Worm (Caenorhabditis elegans): ENCODE results near the gene C25G6.3.

The C25G6.3 gene

DNA sequence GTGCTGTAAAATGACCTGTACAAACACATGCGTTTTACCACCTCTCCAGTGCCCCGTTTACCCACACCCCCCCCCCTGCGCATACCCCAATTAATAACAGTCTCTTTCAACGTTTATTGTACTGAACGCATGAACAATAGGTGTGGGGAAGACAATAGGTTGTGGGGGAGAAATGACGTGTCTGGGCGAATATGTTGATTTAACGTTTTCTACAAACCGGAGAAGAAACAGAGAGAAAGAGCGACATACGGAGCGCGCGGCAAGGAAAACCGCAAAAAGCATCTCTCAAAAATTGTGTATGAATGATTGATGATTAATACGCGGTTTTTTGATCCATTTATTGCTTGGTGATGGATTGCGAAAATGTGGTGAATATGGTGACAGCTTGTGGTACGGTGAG is 14.9 kb downstream of the C25G6.3 start:
- TF ChIP-seq pha-4 (tag; optimal IDR thresholded peaks at IDR 0.05) (peak; percentile 54), pqm-1 (tag; optimal IDR thresholded peaks at IDR 0.05) (no peak)

DNA sequence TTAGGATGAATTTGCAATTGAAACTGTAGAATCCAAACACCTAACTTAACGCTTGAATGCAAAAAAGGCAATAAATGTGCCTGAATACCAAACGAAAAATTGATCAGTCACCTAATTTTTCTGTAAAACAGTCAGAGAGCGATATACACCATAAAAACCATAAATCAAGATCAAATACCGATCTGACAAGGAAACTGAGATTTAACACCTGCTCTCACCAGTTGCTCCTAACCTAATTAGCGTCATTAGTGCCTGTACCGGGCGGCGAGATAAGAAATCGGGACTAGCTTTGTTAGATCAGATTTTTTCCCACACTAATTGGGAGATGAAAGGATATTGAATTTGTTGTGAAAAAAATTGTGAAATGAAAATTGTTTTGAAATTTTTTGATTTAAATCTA is 15.6 kb downstream of the C25G6.3 start:
- TF ChIP-seq tbx-2 (tag; optimal IDR thresholded peaks at IDR 0.05) (no peak), nhr-76 (tag; optimal IDR thresholded peaks at IDR 0.05) (no peak), ztf-4 (tag; optimal IDR thresholded peaks at IDR 0.05) (no peak), lin-39 (tag; optimal IDR thresholded peaks at IDR 0.05) (no peak), jun-1 (tag; optimal IDR thresholded peaks at IDR 0.05) (no peak), eor-1 (tag; optimal IDR thresholded peaks at IDR 0.05) (no peak), mml-1 (tag; optimal IDR thresholded peaks at IDR 0.05) (no peak), R02D3.7 (tag; optimal IDR thresholded peaks at IDR 0.05) (no peak), nfya-1 (tag; optimal IDR thresholded peaks at IDR 0.05; ENCODE audit: insufficient read depth) (no peak), elt-1 (tag; optimal IDR thresholded peaks at IDR 0.05) (no peak), aly-2 (tag; optimal IDR thresholded peaks at IDR 0.05) (no peak), ztf-11 (tag; optimal IDR thresholded peaks at IDR 0.05) (no peak)

DNA sequence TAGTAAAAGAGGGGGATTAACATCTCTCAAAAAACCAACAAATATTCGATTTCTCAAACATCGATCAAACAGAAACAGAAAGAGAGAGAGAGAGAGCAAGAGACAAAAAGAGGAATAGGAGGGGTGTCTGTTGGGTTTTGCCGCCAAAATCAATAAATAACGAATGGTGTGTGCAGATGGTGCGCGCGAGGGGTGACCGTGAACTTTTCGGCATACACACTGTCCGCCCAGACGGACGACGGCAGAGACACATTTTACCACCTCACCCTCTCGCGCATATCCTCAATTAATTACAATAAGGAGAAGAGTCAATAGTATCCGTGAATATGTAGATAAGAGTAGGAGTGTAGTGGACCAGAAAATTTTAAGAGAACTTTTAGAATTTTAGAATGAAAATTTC is 16.3 kb downstream of the C25G6.3 start:
- no peak for TF ChIP-seq ceh-82 (tag; optimal IDR thresholded peaks at IDR 0.05)
- TF ChIP-seq egl-5 (tag; optimal IDR thresholded peaks at IDR 0.05) = no peak
- peak; percentile 67 for TF ChIP-seq pha-4 (tag; optimal IDR thresholded peaks at IDR 0.05)
- no peak for TF ChIP-seq egl-27 (tag; optimal IDR thresholded peaks at IDR 0.05)
- no peak for TF ChIP-seq mml-1 (tag; optimal IDR thresholded peaks at IDR 0.05)

DNA sequence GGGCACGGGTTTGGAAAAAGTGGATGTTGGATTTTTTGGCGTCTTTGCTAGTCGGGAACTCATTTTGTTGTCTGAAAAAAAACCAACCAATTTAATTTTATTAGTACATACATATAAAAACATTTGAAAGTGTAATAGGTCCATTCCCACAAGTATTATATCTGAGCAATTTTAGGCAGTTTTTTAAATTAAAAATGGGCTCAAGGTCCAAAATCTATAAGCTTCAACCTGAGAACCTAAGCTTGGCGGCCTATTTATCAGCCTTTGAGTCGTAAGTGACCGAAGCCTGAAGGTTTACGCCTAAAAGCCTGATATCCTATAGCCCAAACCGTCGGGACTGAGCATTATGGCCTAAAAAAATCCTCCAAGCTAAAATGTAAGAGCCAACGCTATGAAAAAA is 20.2 kb downstream of the C25G6.3 start:
- TF ChIP-seq elt-2 (tag; optimal IDR thresholded peaks at IDR 0.05) (no peak), ZK546.5 (tag; optimal IDR thresholded peaks at IDR 0.05) (no peak), lin-15B (tag; optimal IDR thresholded peaks at IDR 0.05) (no peak), daf-12 (tag; optimal IDR thresholded peaks at IDR 0.05) (no peak), tbx-2 (tag; optimal IDR thresholded peaks at IDR 0.05) (no peak), nhr-28 (tag; optimal IDR thresholded peaks at IDR 0.05) (no peak), mdl-1 (tag; optimal IDR thresholded peaks at IDR 0.05) (no peak), fkh-2 (tag; optimal IDR thresholded peaks at IDR 0.05) (no peak), nhr-25 (tag; optimal IDR thresholded peaks at IDR 0.05) (no peak), nhr-12 (tag; optimal IDR thresholded peaks at IDR 0.05) (no peak), pqm-1 (tag; optimal IDR thresholded peaks at IDR 0.05) (no peak), mml-1 (tag; optimal IDR thresholded peaks at IDR 0.05) (no peak), ceh-16 (tag; optimal IDR thresholded peaks at IDR 0.05) (no peak)

DNA sequence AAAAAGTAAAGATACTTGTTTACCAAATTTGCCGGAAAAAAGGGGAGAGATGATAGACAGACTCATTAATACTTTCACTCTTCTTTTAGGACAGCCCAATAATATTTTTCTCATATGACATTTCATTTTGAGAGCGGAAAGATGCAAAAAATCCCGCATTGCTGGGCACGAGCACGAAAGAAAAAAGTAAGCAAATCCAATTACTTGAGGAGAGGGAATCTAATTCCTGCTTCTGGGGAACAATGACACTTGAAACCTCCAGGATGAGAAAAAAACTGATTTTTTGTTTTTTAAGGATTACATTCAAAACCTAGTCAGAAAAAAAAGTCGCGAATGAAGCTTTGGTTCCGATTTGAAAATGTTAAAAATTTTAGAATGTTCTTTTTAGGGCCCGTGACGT is 21.9 kb downstream of the C25G6.3 start:
- no peak for TF ChIP-seq elt-2 (tag; optimal IDR thresholded peaks at IDR 0.05)
- TF ChIP-seq fkh-10 (GFP tag; optimal IDR thresholded peaks at IDR 0.05) = peak; percentile 75
- no peak for TF ChIP-seq nhr-28 (tag; optimal IDR thresholded peaks at IDR 0.05)
- TF ChIP-seq ceh-82 (tag; optimal IDR thresholded peaks at IDR 0.05) = no peak

DNA sequence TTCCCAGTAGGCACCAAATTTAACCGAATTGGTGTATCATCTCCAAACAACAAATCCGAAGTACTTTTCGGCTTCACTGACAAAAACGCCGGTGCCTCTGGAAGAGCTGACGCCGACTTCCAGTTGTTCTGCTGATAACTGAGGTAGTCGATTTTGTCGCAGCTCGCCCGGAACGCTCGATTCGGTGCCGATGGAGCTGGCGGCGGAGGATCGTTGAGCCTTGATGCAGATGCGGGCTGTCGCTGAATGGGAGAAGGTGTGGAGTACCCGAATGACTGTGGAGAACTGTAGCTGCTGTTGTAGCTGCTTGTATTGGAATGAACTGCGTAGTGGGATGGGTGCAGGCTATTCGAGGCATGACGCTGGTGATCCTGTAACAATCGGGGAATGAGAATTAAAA is 25.6 kb downstream of the C25G6.3 start:
- TF ChIP-seq lin-39 (tag; optimal IDR thresholded peaks at IDR 0.05) (no peak), nfya-1 (tag; optimal IDR thresholded peaks at IDR 0.05; ENCODE audit: insufficient read depth) (no peak), hmg-11 (tag; optimal IDR thresholded peaks at IDR 0.05) (no peak), nhr-77 (tag; optimal IDR thresholded peaks at IDR 0.05) (no peak), nhr-12 (tag; optimal IDR thresholded peaks at IDR 0.05) (no peak), nhr-76 (tag; optimal IDR thresholded peaks at IDR 0.05) (no peak), snpc-4 (tag; optimal IDR thresholded peaks at IDR 0.05) (no peak), sea-2 (GFP tag; optimal IDR thresholded peaks at IDR 0.05) (no peak), fkh-10 (GFP tag; optimal IDR thresholded peaks at IDR 0.05) (no peak), daf-12 (tag; optimal IDR thresholded peaks at IDR 0.05) (no peak), unc-39 (tag; optimal IDR thresholded peaks at IDR 0.05) (no peak), pqm-1 (tag; optimal IDR thresholded peaks at IDR 0.05) (no peak), ztf-11 (tag; optimal IDR thresholded peaks at IDR 0.05) (no peak), eor-1 (tag; optimal IDR thresholded peaks at IDR 0.05) (no peak)

Measured in whole organism, L3 larva.